Worm (Caenorhabditis elegans) whole organism, L2 larva: ENCODE results near the gene gfi-3.
A peak's percentile ranks its signal among the peaks of the same experiment; 100 is the strongest.

Experiments
- C34F6.9 ChIP-seq: fragments of 150-350 bp; optimal IDR thresholded peaks from 2 replicates; lab custom pipeline; 2014; ENCODE audit warnings: missing biosample characterization, missing genetic modification characterization
- F13H6.1 ChIP-seq: sonication (generic microtip); optimal IDR thresholded peaks from 2 replicates; lab custom pipeline; 2016; ENCODE audit warnings: missing genetic modification characterization, missing compliant biosample characterization
- R02D3.7 ChIP-seq: fragments of 150-350 bp; optimal IDR thresholded peaks from 2 replicates; lab custom pipeline; 2014; ENCODE audit warnings: missing biosample characterization, missing genetic modification characterization
- Y55F3AM.14 ChIP-seq: fragments of 200-800 bp; sonication (Bioruptor generic); optimal IDR thresholded peaks from 2 replicates; lab custom pipeline; 2018; ENCODE audit warnings: mild to moderate bottlenecking, missing genetic modification characterization, missing compliant biosample characterization
- alr-1 ChIP-seq: fragments of 150-350 bp; optimal IDR thresholded peaks from 2 replicates; lab custom pipeline; 2014; ENCODE audit warnings: missing biosample characterization, missing genetic modification characterization
- aly-2 ChIP-seq: fragments of 150-350 bp; optimal IDR thresholded peaks from 2 replicates; lab custom pipeline; 2014; ENCODE audit warnings: missing biosample characterization, missing genetic modification characterization
- ama-1 ChIP-seq: fragments of 150-350 bp; optimal IDR thresholded peaks from 2 replicates; lab custom pipeline; 2018; ENCODE audit warnings: inconsistent platforms
- blmp-1 ChIP-seq: sonication (generic microtip); optimal IDR thresholded peaks from 2 replicates; lab custom pipeline; 2017; ENCODE audit warnings: missing genetic modification characterization, mild to moderate bottlenecking, missing compliant biosample characterization, antibody characterized with exemption, moderate library complexity; ENCODE audit not compliant: insufficient read depth
- ceh-16 ChIP-seq: fragments of 150-350 bp; optimal IDR thresholded peaks from 2 replicates; lab custom pipeline; 2014; ENCODE audit warnings: missing biosample characterization, missing genetic modification characterization
- ceh-82 ChIP-seq: fragments of 150-350 bp; optimal IDR thresholded peaks from 2 replicates; lab custom pipeline; 2014; ENCODE audit warnings: missing biosample characterization, missing genetic modification characterization
- crh-2 ChIP-seq: sonication (generic microtip); optimal IDR thresholded peaks from 2 replicates; lab custom pipeline; 2017; ENCODE audit warnings: missing biosample characterization, missing genetic modification characterization
- egl-27 ChIP-seq: sonication (generic microtip); optimal IDR thresholded peaks from 3 replicates; lab custom pipeline; 2017; ENCODE audit warnings: missing biosample characterization, missing genetic modification reagents, missing genetic modification characterization
- elt-1 ChIP-seq: fragments of 150-350 bp; optimal IDR thresholded peaks from 2 replicates; lab custom pipeline; 2014; ENCODE audit warnings: missing biosample characterization, missing genetic modification characterization
- fos-1 ChIP-seq: fragments of 150-350 bp; optimal IDR thresholded peaks from 2 replicates; lab custom pipeline; 2014; ENCODE audit warnings: missing biosample characterization, missing genetic modification characterization
- gmeb-1 ChIP-seq: fragments of 150-350 bp; optimal IDR thresholded peaks from 2 replicates; lab custom pipeline; 2014; ENCODE audit warnings: missing biosample characterization, missing genetic modification characterization
- lin-13 ChIP-seq: fragments of 150-350 bp; optimal IDR thresholded peaks from 2 replicates; lab custom pipeline; 2014; ENCODE audit warnings: missing biosample characterization, missing genetic modification reagents, missing genetic modification characterization
- lsy-2 ChIP-seq, 2 experiments: fragments of 150-350 bp in 1 of 2; sonication (generic microtip) in 1 of 2; optimal IDR thresholded peaks; 2 replicates each; lab custom pipeline; 2014 to 2017; ENCODE audit warnings: missing biosample characterization in 2 of 2, missing genetic modification characterization in 2 of 2
- mab-5 ChIP-seq: fragments of 150-350 bp; optimal IDR thresholded peaks from 2 replicates; lab custom pipeline; 2014; ENCODE audit warnings: missing biosample characterization, missing genetic modification characterization
- mbf-1 ChIP-seq: sonication (generic microtip); optimal IDR thresholded peaks from 2 replicates; lab custom pipeline; 2017; ENCODE audit warnings: missing biosample characterization, missing genetic modification characterization
- mdl-1 ChIP-seq, 2 experiments: fragments of 150-350 bp in 1 of 2; sonication (generic microtip) in 1 of 2; optimal IDR thresholded peaks; 2 replicates each; lab custom pipeline; 2017; ENCODE audit warnings: missing biosample characterization in 2 of 2, missing genetic modification characterization in 2 of 2
- nhr-10 ChIP-seq: sonication (generic microtip); optimal IDR thresholded peaks from 2 replicates; lab custom pipeline; 2017; ENCODE audit warnings: missing biosample characterization, missing genetic modification characterization
- nhr-12 ChIP-seq: fragments of 150-350 bp; optimal IDR thresholded peaks from 2 replicates; lab custom pipeline; 2014; ENCODE audit warnings: missing biosample characterization, missing genetic modification characterization
- nhr-129 ChIP-seq: fragments of 150-350 bp; optimal IDR thresholded peaks from 2 replicates; lab custom pipeline; 2014; ENCODE audit warnings: missing biosample characterization, missing genetic modification characterization
- nhr-21 ChIP-seq: fragments of 150-350 bp; optimal IDR thresholded peaks from 2 replicates; lab custom pipeline; 2014; ENCODE audit warnings: missing biosample characterization, missing genetic modification characterization
- nhr-237 ChIP-seq: fragments of 150-350 bp; optimal IDR thresholded peaks from 2 replicates; lab custom pipeline; 2014; ENCODE audit warnings: missing biosample characterization, missing genetic modification characterization
- nhr-25 ChIP-seq: fragments of 150-350 bp; sonication (generic microtip); optimal IDR thresholded peaks from 3 replicates; lab custom pipeline; 2014; ENCODE audit warnings: missing biosample characterization, missing genetic modification characterization
- nhr-6 ChIP-seq: fragments of 150-350 bp; optimal IDR thresholded peaks from 2 replicates; lab custom pipeline; 2014; ENCODE audit warnings: missing biosample characterization, missing genetic modification characterization
- nhr-77 ChIP-seq: fragments of 150-350 bp; optimal IDR thresholded peaks from 2 replicates; lab custom pipeline; 2014; ENCODE audit warnings: missing biosample characterization, missing genetic modification characterization
- peb-1 ChIP-seq: fragments of 150-350 bp; optimal IDR thresholded peaks from 2 replicates; lab custom pipeline; 2014; ENCODE audit warnings: missing biosample characterization, missing genetic modification characterization
- sem-4 ChIP-seq: fragments of 150-350 bp; optimal IDR thresholded peaks from 2 replicates; lab custom pipeline; 2014; ENCODE audit warnings: missing biosample characterization, missing genetic modification reagents, missing genetic modification characterization
- skn-1 ChIP-seq: sonication (generic microtip); optimal IDR thresholded peaks from 2 replicates; lab custom pipeline; 2017; ENCODE audit warnings: missing biosample characterization, missing genetic modification characterization
- sma-3 ChIP-seq: sonication (generic microtip); optimal IDR thresholded peaks from 2 replicates; lab custom pipeline; 2016; ENCODE audit warnings: missing genetic modification reagents, missing genetic modification characterization, missing compliant biosample characterization
- sma-9 ChIP-seq, 2 experiments: fragments of 150-350 bp in 1 of 2; sonication (generic microtip) in 1 of 2; optimal IDR thresholded peaks; 2 replicates each; lab custom pipeline; 2014 to 2016; ENCODE audit warnings: missing genetic modification characterization in 2 of 2, mild to moderate bottlenecking in 1 of 2, missing biosample characterization in 1 of 2, missing compliant biosample characterization in 1 of 2, missing genetic modification reagents in 1 of 2, moderate library complexity in 1 of 2
- snpc-4 ChIP-seq: fragments of 150-350 bp; optimal IDR thresholded peaks from 2 replicates; lab custom pipeline; 2014; ENCODE audit warnings: missing biosample characterization, missing genetic modification characterization
- unc-39 ChIP-seq: fragments of 150-350 bp; optimal IDR thresholded peaks from 2 replicates; lab custom pipeline; 2014; ENCODE audit warnings: missing biosample characterization, missing genetic modification characterization
- unc-55 ChIP-seq: fragments of 150-350 bp; sonication (generic microtip); optimal IDR thresholded peaks from 3 replicates; lab custom pipeline; 2014; ENCODE audit warnings: missing biosample characterization, missing genetic modification reagents, missing genetic modification characterization
- unc-62 ChIP-seq: fragments of 150-350 bp; optimal IDR thresholded peaks from 2 replicates; lab custom pipeline; 2014; ENCODE audit warnings: missing biosample characterization, missing genetic modification reagents, missing genetic modification characterization
- zag-1 ChIP-seq: fragments of 150-350 bp; optimal IDR thresholded peaks from 2 replicates; lab custom pipeline; 2014; ENCODE audit warnings: missing biosample characterization, missing genetic modification characterization
- ztf-1 ChIP-seq: fragments of 200-800 bp; sonication (Bioruptor generic); conservative IDR thresholded peaks from 2 replicates; pipeline ENCODE4 v1.3.6; 2022; ENCODE audit warnings: missing genetic modification characterization, missing compliant biosample characterization

gfi-3 gene

DNA sequence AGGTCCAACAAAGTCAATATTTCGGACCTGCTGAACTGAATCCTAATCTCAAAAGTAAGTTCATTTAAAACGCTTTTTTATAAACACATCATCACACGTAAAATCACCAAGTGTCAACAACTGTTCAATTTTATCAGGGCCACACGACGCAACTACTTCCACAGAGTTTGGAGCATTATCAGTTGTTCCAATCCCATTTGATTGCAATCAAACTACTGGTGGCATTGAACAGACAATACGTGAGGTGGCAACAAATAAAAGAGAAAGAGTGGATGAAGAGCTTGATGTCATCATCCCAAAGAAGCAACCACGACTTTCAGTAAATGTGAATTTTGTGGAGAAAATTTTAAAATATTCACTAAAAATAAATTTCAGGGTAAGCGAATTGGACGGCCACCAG lies 16.2 kb downstream of the gfi-3 start:
- TF ChIP-seq snpc-4 (no peak), mdl-1 (tag; optimal IDR thresholded peaks at IDR 0.05; lab: Kevin White, UChicago) (no peak), sma-9 (GFP tag; optimal IDR thresholded peaks at IDR 0.05; lab: Kevin White, UChicago) (peak; percentile 49), sma-9 (tag; optimal IDR thresholded peaks at IDR 0.05; lab: Kevin White, UChicago) (no peak), ztf-1 (no peak), lsy-2 (tag; optimal IDR thresholded peaks at IDR 0.05; lab: Kevin White, UChicago) (peak in 1 of 2 experiments; percentile 35), unc-62 (GFP tag; lab: Kevin White, UChicago) (no peak), nhr-129 (tag; lab: Kevin White, UChicago) (peak; percentile 20)
- TF ChIP-seq, all 48 proteins: peak for 3

- no peak for TF ChIP-seq peb-1 (tag; lab: Kevin White, UChicago)
- no peak for TF ChIP-seq F13H6.1 (tag; lab: Kevin White, UChicago)
- TF ChIP-seq fos-1: no peak
- TF ChIP-seq sma-9 (GFP tag; optimal IDR thresholded peaks at IDR 0.05; lab: Kevin White, UChicago): peak; percentile 57
- no peak for TF ChIP-seq sma-9 (tag; optimal IDR thresholded peaks at IDR 0.05; lab: Kevin White, UChicago)
- no peak for TF ChIP-seq unc-62 (GFP tag; lab: Kevin White, UChicago)
- TF ChIP-seq, all 48 proteins: peak for 1
Measured at ce11 chrX:14499830-14500409, 19.5 kb downstream of the gfi-3 start.

DNA sequence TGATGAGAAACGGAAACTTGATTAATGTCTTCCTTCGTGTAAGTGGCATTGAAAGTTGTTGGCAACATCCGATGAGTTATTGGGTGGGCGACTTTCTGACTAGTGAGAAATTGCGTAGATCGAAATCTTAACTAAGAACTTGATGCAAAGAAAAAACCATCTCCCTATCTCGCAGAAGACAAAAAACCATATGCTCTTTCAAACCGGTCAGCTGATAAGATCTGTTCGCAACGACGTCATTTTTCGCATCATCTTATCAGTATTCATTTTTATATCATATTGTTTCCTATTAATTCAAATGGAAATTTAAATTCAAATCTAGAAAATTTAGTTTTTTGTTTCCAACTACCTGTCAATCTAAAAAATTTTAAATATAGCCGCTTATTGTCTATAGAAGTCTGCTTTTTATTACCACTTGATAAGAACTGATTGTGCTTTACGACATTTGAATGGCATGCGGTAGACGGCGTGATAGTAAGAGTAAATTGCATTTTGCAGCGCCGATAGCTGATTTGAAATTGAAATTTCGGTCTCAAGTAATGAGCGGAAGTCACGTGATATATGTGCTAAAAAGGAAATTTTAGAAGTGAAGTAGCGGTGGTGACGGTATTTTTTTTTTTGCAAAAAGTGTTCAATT lies 20.2 kb downstream of the gfi-3 start:
- peak; percentile 73 for TF ChIP-seq sma-9 (GFP tag; optimal IDR thresholded peaks at IDR 0.05; lab: Kevin White, UChicago)
- no peak for TF ChIP-seq sma-9 (tag; optimal IDR thresholded peaks at IDR 0.05; lab: Kevin White, UChicago)
- peak; percentile 32 for TF ChIP-seq nhr-129 (tag; lab: Kevin White, UChicago)
- peak; percentile 96 for TF ChIP-seq ceh-16 (tag; lab: Kevin White, UChicago)
- TF ChIP-seq egl-27 (tag; lab: Kevin White, UChicago): no peak
- TF ChIP-seq sma-3: peak; percentile 20
- TF ChIP-seq unc-39 (tag; lab: Kevin White, UChicago): no peak
- TF ChIP-seq nhr-25 (tag; lab: Kevin White, UChicago): peak; percentile 87
- peak; percentile 28 for TF ChIP-seq gmeb-1 (tag; lab: Kevin White, UChicago)
- peak; percentile 62 for TF ChIP-seq fos-1
- TF ChIP-seq blmp-1 (tag; lab: Kevin White, UChicago): peak; percentile 71
- TF ChIP-seq, all 48 proteins: peak for 8

- TF ChIP-seq sma-9 (GFP tag; optimal IDR thresholded peaks at IDR 0.05; lab: Kevin White, UChicago) (peak; percentile 77), sma-9 (tag; optimal IDR thresholded peaks at IDR 0.05; lab: Kevin White, UChicago) (no peak), nhr-6 (tag; lab: Kevin White, UChicago) (no peak), ztf-1 (no peak), mab-5 (peak; percentile 46), alr-1 (no peak), nhr-237 (no peak), gmeb-1 (tag; lab: Kevin White, UChicago) (peak; percentile 46), nhr-77 (tag; lab: Kevin White, UChicago) (no peak), mbf-1 (no peak), elt-1 (no peak), C34F6.9 (peak; percentile 37), nhr-12 (tag; lab: Kevin White, UChicago) (no peak), unc-62 (GFP tag; lab: Kevin White, UChicago) (no peak), ama-1 (peak; percentile 20), ceh-82 (no peak), R02D3.7 (tag; lab: Kevin White, UChicago) (no peak), nhr-21 (tag; lab: Kevin White, UChicago) (peak; percentile 75), lsy-2 (tag; optimal IDR thresholded peaks at IDR 0.05; lab: Kevin White, UChicago) (peak in 1 of 2 experiments; percentile 52), sma-3 (peak; percentile 78), aly-2 (tag; lab: Kevin White, UChicago) (no peak), Y55F3AM.14 (GFP tag; lab: Kevin White, UChicago) (no peak), lin-13 (peak; percentile 56), F13H6.1 (tag; lab: Kevin White, UChicago) (peak; percentile 48), nhr-25 (tag; lab: Kevin White, UChicago) (peak; percentile 84), zag-1 (tag; lab: Kevin White, UChicago) (no peak), fos-1 (peak; percentile 58), unc-55 (no peak), skn-1 (tag; lab: Kevin White, UChicago) (no peak), nhr-129 (tag; lab: Kevin White, UChicago) (peak; percentile 81), snpc-4 (no peak), peb-1 (tag; lab: Kevin White, UChicago) (no peak), blmp-1 (tag; lab: Kevin White, UChicago) (peak; percentile 68), nhr-10 (no peak), sem-4 (tag; lab: Kevin White, UChicago) (no peak), crh-2 (tag; lab: Kevin White, UChicago) (peak; percentile 78)
Measured at ce11 chrX:14502116-14502587, 21.8 kb downstream of the gfi-3 start.
